Worm (Caenorhabditis elegans): ENCODE results near the gene B0507.1.

The B0507.1 gene

DNA sequence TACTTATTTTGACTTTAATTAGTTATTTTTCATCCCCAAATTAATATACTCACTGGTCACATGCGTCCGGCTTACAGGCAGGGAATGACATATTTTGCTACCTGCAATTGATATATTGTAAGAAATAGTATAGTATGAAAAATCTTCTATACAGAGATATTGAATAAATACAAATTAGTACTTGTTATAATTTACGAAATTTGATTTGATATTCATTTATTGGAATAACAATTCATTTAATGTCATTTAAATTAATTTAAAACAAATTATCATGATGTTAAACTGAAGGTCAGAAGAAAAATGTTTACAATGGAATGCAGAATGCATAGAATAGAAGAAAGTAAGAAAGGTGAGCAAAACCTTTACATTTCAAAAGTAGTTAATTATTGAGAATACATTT is 17.8 kb upstream of the B0507.1 start, which contains the start of gene B0507.7:
B0507.7 (minus strand) TSS at position 101 of the 400 bp plus-strand sequence.
- TF ChIP-seq dmd-6 (GFP tag; IDR thresholded peaks at IDR 0.05) (no peak), jun-1 (tag; optimal IDR thresholded peaks at IDR 0.05) (no peak), mxl-2 (GFP tag; conservative IDR thresholded peaks at IDR 0.05) (no peak), tag-97 (GFP tag; IDR thresholded peaks at IDR 0.05) (no peak), zag-1 (tag; optimal IDR thresholded peaks at IDR 0.05) (no peak), nhr-28 (tag; optimal IDR thresholded peaks at IDR 0.05) (no peak), ceh-62 (tag; optimal IDR thresholded peaks at IDR 0.05) (no peak), ceh-32 (tag; optimal IDR thresholded peaks at IDR 0.05; ENCODE audit: poor library complexity) (no peak), ces-1 (GFP tag; optimal IDR thresholded peaks at IDR 0.05) (no peak), unc-130 (GFP tag; optimal IDR thresholded peaks at IDR 0.05) (no peak), snpc-1.2 (GFP tag; IDR thresholded peaks at IDR 0.05) (no peak), lin-15B (tag; optimal IDR thresholded peaks at IDR 0.05) (no peak), fkh-10 (GFP tag; optimal IDR thresholded peaks at IDR 0.05) (no peak), aha-1 (tag) (no peak), vab-7 (GFP tag; IDR thresholded peaks at IDR 0.05) (no peak), Y48G9A.11 (GFP tag; IDR thresholded peaks at IDR 0.05) (no peak), unc-39 (tag; optimal IDR thresholded peaks at IDR 0.05) (no peak), ceh-20 (GFP tag; IDR thresholded peaks at IDR 0.05) (no peak), nhr-11 (tag; optimal IDR thresholded peaks at IDR 0.05) (no peak)

DNA sequence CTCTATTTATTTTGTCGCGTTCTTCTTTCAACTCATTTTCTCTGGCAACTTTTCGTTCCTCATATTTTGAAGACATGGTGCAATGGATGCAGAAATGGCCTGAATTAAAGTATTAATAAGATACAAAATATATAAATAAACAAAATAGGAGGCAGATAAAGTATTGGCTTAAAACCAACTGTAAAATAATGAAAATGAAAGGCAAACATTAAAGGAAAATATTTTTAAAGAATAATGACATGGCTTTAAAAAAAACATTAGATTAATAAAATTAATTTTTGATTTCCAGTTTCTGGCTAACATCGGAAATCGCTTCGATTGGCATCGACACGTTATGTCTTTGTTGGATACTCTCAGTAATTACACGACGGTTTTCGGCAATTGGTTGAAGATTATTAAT is 16.0 kb upstream of the B0507.1 start, which contains the start of gene ddn-1:
ddn-1 (minus strand) TSS at position 101 of the 400 bp plus-strand sequence.
- TF ChIP-seq hlh-30 (tag; optimal IDR thresholded peaks at IDR 0.05; ENCODE audit: insufficient read depth) (no peak), mdt-29 (GFP tag; IDR thresholded peaks at IDR 0.05) (no peak), ZK337.2 (GFP tag; IDR thresholded peaks at IDR 0.05) (no peak), Y48G9A.11 (GFP tag; IDR thresholded peaks at IDR 0.05) (no peak), lir-3 (tag; optimal IDR thresholded peaks at IDR 0.05) (no peak), egl-27 (tag; optimal IDR thresholded peaks at IDR 0.05) (no peak), pqm-1 (tag; optimal IDR thresholded peaks at IDR 0.05) (no peak), ctbp-1 (GFP tag; IDR thresholded peaks at IDR 0.05) (no peak), madf-9 (GFP tag; conservative IDR thresholded peaks at IDR 0.05) (no peak), tag-97 (GFP tag; IDR thresholded peaks at IDR 0.05) (no peak), ztf-11 (tag; optimal IDR thresholded peaks at IDR 0.05) (no peak), daf-8 (GFP tag; IDR thresholded peaks at IDR 0.05) (no peak), mxl-3 (GFP tag; optimal IDR thresholded peaks at IDR 0.05) (no peak), ama-1 (optimal IDR thresholded peaks at IDR 0.05) (no peak), ZK546.5 (tag; optimal IDR thresholded peaks at IDR 0.05) (no peak), jun-1 (tag; optimal IDR thresholded peaks at IDR 0.05) (no peak), duxl-1 (tag; optimal IDR thresholded peaks at IDR 0.05; ENCODE audit: poor library complexity) (no peak), ceh-62 (tag; optimal IDR thresholded peaks at IDR 0.05) (no peak), mep-1 (tag; optimal IDR thresholded peaks at IDR 0.05) (no peak), cey-2 (tag; optimal IDR thresholded peaks at IDR 0.05; ENCODE audit: borderline replicate concordance, insufficient read depth) (no peak)

DNA sequence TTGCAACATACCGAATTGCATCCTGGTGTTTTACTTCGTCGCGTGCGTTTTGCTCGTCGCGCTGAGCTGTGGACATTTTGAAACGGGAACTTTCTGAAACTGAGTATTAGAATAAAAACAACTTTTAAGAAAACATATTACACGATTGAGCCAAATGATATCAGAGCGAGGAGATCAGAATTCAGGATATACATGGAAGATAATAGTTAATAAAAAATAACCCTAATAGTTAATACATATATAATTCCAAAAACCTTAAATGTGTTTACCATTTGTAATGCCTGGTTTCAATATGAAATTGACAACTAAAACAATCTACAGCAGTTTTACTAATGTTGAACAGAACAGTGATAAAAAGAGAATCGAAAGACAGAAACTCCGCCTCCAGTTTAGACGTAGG is 13.5 kb upstream of the B0507.1 start, which contains the start of gene B0507.8:
B0507.8 (minus strand) TSS at position 101 of the 400 bp plus-strand sequence.
- TF ChIP-seq nhr-237 (tag; optimal IDR thresholded peaks at IDR 0.05) = no peak
- TF ChIP-seq F26F4.8 (GFP tag; conservative IDR thresholded peaks at IDR 0.05) = no peak
- TF ChIP-seq dpl-1 (GFP tag; optimal IDR thresholded peaks at IDR 0.05) = no peak

DNA sequence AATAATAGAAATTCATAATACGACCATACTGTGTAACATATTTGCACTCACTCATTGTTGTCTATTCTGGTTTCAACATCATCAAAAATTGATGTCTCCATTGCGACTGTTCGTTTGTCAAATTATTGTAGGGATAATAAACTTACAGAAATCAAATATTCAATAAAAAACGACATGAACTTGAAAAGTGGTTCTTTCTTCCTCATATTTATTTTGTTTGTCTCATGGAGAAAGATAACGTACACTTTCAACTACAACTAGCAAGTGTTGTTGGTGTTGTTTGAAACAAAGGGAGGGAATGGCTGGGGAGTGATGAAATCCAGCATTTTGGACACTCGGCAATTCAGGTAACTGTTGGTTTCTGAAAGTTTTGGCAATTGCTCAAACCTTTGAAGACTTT is 10.4 kb upstream of the B0507.1 start, which contains the start of gene B0507.9:
B0507.9 (minus strand) TSS at position 101 of the 400 bp plus-strand sequence.
- TF ChIP-seq ceh-62 (tag; optimal IDR thresholded peaks at IDR 0.05) (no peak), nhr-76 (tag; optimal IDR thresholded peaks at IDR 0.05) (no peak), hlh-11 (tag; optimal IDR thresholded peaks at IDR 0.05) (no peak), lin-39 (tag; optimal IDR thresholded peaks at IDR 0.05) (no peak), egl-27 (tag; optimal IDR thresholded peaks at IDR 0.05) (no peak), T26A8.4 (GFP tag; IDR thresholded peaks at IDR 0.05) (no peak), lin-1 (GFP tag; IDR thresholded peaks at IDR 0.05) (no peak), T20F7.1 (GFP tag; optimal IDR thresholded peaks at IDR 0.05) (no peak), unc-130 (GFP tag; optimal IDR thresholded peaks at IDR 0.05) (no peak), dpl-1 (GFP tag; optimal IDR thresholded peaks at IDR 0.05) (no peak), ztf-7 (tag; optimal IDR thresholded peaks at IDR 0.05) (no peak), nhr-48 (tag; optimal IDR thresholded peaks at IDR 0.05) (no peak)
